Worm (Caenorhabditis elegans) whole organism, L4 larva: ENCODE results near the gene prx-14.

Experiments
- D1046.2 ChIP-seq: fragments of 200-800 bp; sonication (Bioruptor generic); IDR thresholded peaks from 2 replicates; pipeline ENCODE4 v1.3.6; 2022; ENCODE audit warnings: missing genetic modification characterization, missing compliant biosample characterization
- F37D6.2 ChIP-seq: sonication (generic microtip); optimal IDR thresholded peaks from 2 replicates; lab custom pipeline; 2016; ENCODE audit warnings: mild to moderate bottlenecking, missing genetic modification characterization, missing compliant biosample characterization
- F44E2.7 ChIP-seq: fragments of 200-800 bp; sonication (Bioruptor generic); IDR thresholded peaks from 2 replicates; pipeline ENCODE4 v2.1.2; 2022; ENCODE audit warnings: missing genetic modification characterization, missing compliant biosample characterization
- T20F7.1 ChIP-seq: fragments of 200-800 bp; sonication (Bioruptor generic); optimal IDR thresholded peaks from 2 replicates; lab custom pipeline; 2018; ENCODE audit warnings: mild to moderate bottlenecking, missing genetic modification characterization, missing compliant biosample characterization
- Y48G9A.11 ChIP-seq: fragments of 200-800 bp; sonication (Bioruptor generic); IDR thresholded peaks from 2 replicates; pipeline ENCODE4 v1.3.6; 2022; ENCODE audit warnings: missing genetic modification reagents, missing genetic modification characterization, missing compliant biosample characterization
- Y5F2A.4 ChIP-seq: fragments of 200-800 bp; sonication (Bioruptor generic); optimal IDR thresholded peaks from 2 replicates; lab custom pipeline; 2018; ENCODE audit warnings: mild to moderate bottlenecking, missing genetic modification characterization, missing compliant biosample characterization
- Y75B8A.6 ChIP-seq: fragments of 200-800 bp; sonication (Bioruptor generic); IDR thresholded peaks from 2 replicates; pipeline ENCODE4 v1.3.6; 2022; ENCODE audit warnings: missing genetic modification reagents, missing genetic modification characterization, missing compliant biosample characterization
- ZK546.5 ChIP-seq, 2 experiments: sonication (generic microtip); optimal IDR thresholded peaks; 2 replicates each; lab custom pipeline; 2017; ENCODE audit warnings: missing biosample characterization in 2 of 2, missing genetic modification characterization in 2 of 2
- arid-1 ChIP-seq: fragments of 200-800 bp; sonication (Bioruptor generic); conservative IDR thresholded peaks from 2 replicates; pipeline ENCODE4 v1.3.6; 2022; ENCODE audit warnings: missing genetic modification reagents, missing genetic modification characterization, missing compliant biosample characterization
- ceh-20 ChIP-seq: fragments of 200-800 bp; sonication (Bioruptor generic); IDR thresholded peaks from 2 replicates; pipeline ENCODE4 v1.3.6; 2022; ENCODE audit warnings: missing genetic modification reagents, missing genetic modification characterization, missing compliant biosample characterization
- ceh-62 ChIP-seq: sonication (generic microtip); optimal IDR thresholded peaks from 2 replicates; lab custom pipeline; 2017; ENCODE audit warnings: missing biosample characterization, missing genetic modification characterization
- ces-1 ChIP-seq: fragments of 150-350 bp; sonication (generic microtip); optimal IDR thresholded peaks from 4 replicates; lab custom pipeline; 2014; ENCODE audit warnings: missing biosample characterization, missing genetic modification reagents, missing genetic modification characterization
- cey-2 ChIP-seq: sonication (generic microtip); optimal IDR thresholded peaks from 3 replicates; lab custom pipeline; 2017; ENCODE audit warnings: missing genetic modification characterization, mild to moderate bottlenecking, missing compliant biosample characterization, antibody characterized with exemption, borderline replicate concordance; ENCODE audit not compliant: insufficient read depth
- ctbp-1 ChIP-seq: fragments of 200-800 bp; sonication (Bioruptor generic); IDR thresholded peaks from 2 replicates; pipeline ENCODE4 v1.3.6; 2022; ENCODE audit warnings: missing genetic modification reagents, missing genetic modification characterization, missing compliant biosample characterization
- daf-19 ChIP-seq: fragments of 200-800 bp; sonication (Bioruptor generic); conservative IDR thresholded peaks from 2 replicates; pipeline ENCODE4 v1.3.6; 2022; ENCODE audit warnings: missing genetic modification characterization, missing compliant biosample characterization
- dmd-6 ChIP-seq: fragments of 200-800 bp; sonication (Bioruptor generic); IDR thresholded peaks from 2 replicates; pipeline ENCODE4 v1.3.6; 2022; ENCODE audit warnings: missing genetic modification reagents, missing genetic modification characterization, missing compliant biosample characterization
- dmd-8 ChIP-seq: fragments of 200-800 bp; sonication (Bioruptor generic); IDR thresholded peaks from 2 replicates; pipeline ENCODE4 v1.3.6; 2022; ENCODE audit warnings: missing genetic modification characterization, missing compliant biosample characterization
- dpl-1 ChIP-seq: fragments of 150-350 bp; optimal IDR thresholded peaks from 2 replicates; lab custom pipeline; 2014; ENCODE audit warnings: missing biosample characterization, missing genetic modification reagents, missing genetic modification characterization
- dve-1 ChIP-seq: sonication (generic microtip); optimal IDR thresholded peaks from 2 replicates; lab custom pipeline; 2017; ENCODE audit warnings: antibody characterized with exemption, mild to moderate bottlenecking, missing genetic modification characterization, missing compliant biosample characterization; ENCODE audit not compliant: insufficient read depth
- fkh-10 ChIP-seq: fragments of 150-350 bp; optimal IDR thresholded peaks from 2 replicates; lab custom pipeline; 2014; ENCODE audit warnings: missing biosample characterization, missing genetic modification reagents, missing genetic modification characterization
- fos-1 ChIP-seq: fragments of 150-350 bp; optimal IDR thresholded peaks from 2 replicates; lab custom pipeline; 2014; ENCODE audit warnings: missing biosample characterization, missing genetic modification characterization
- hif-1 ChIP-seq, 2 experiments: sonication (generic microtip); optimal IDR thresholded peaks; 2 replicates each; lab custom pipeline; 2016 to 2017; ENCODE audit warnings: missing compliant biosample characterization in 2 of 2, missing genetic modification characterization in 2 of 2, missing genetic modification reagents in 2 of 2, missing genotype in 2 of 2, mild to moderate bottlenecking in 1 of 2
- hlh-11 ChIP-seq: fragments of 200-800 bp; sonication (Bioruptor generic); optimal IDR thresholded peaks from 2 replicates; lab custom pipeline; 2018; ENCODE audit warnings: mild to moderate bottlenecking, missing genetic modification characterization, missing compliant biosample characterization
- jun-1 ChIP-seq: fragments of 150-350 bp; optimal IDR thresholded peaks from 2 replicates; lab custom pipeline; 2014; ENCODE audit warnings: missing biosample characterization, missing genetic modification reagents, missing genetic modification characterization
- lim-7 ChIP-seq: fragments of 200-800 bp; sonication (Bioruptor generic); IDR thresholded peaks from 2 replicates; pipeline ENCODE4 v1.3.6; 2022; ENCODE audit warnings: missing genetic modification characterization, missing compliant biosample characterization
- lin-15B ChIP-seq: fragments of 150-350 bp; sonication (generic microtip); optimal IDR thresholded peaks from 3 replicates; lab custom pipeline; 2014; ENCODE audit warnings: missing biosample characterization, missing genetic modification characterization
- lin-38 ChIP-seq: fragments of 200-800 bp; sonication (Bioruptor generic); IDR thresholded peaks from 2 replicates; pipeline ENCODE4 v1.3.6; 2022; ENCODE audit warnings: missing genetic modification reagents, missing genetic modification characterization, missing compliant biosample characterization
- lsy-2 ChIP-seq, 2 experiments: fragments of 150-350 bp in 1 of 2; sonication (generic microtip) in 1 of 2; optimal IDR thresholded peaks; 2 replicates each; lab custom pipeline; 2014 to 2017; ENCODE audit warnings: missing biosample characterization in 2 of 2, missing genetic modification characterization in 2 of 2
- mdl-1 ChIP-seq, 2 experiments: fragments of 150-350 bp in 1 of 2; sonication (generic microtip) in 1 of 2; optimal IDR thresholded peaks; 2 replicates each; lab custom pipeline; 2014 to 2017; ENCODE audit warnings: missing biosample characterization in 2 of 2, missing genetic modification characterization in 2 of 2
- mep-1 ChIP-seq: fragments of 150-350 bp; sonication (generic microtip); optimal IDR thresholded peaks from 3 replicates; lab custom pipeline; 2014; ENCODE audit warnings: missing biosample characterization, missing genetic modification characterization
- mes-2 ChIP-seq: sonication (generic microtip); optimal IDR thresholded peaks from 2 replicates; lab custom pipeline; 2016; ENCODE audit warnings: missing genotype, mild to moderate bottlenecking, missing genetic modification characterization, missing compliant biosample characterization; ENCODE audit not compliant: poor library complexity, severe bottlenecking
- mxl-2 ChIP-seq: fragments of 200-800 bp; sonication (Bioruptor generic); conservative IDR thresholded peaks from 2 replicates; pipeline ENCODE4 v1.3.6; 2022; ENCODE audit warnings: missing genetic modification reagents, missing genetic modification characterization, missing compliant biosample characterization
- mxl-3 ChIP-seq: fragments of 200-800 bp; sonication (Bioruptor generic); optimal IDR thresholded peaks from 2 replicates; lab custom pipeline; 2018; ENCODE audit warnings: mild to moderate bottlenecking, missing genetic modification characterization, missing compliant biosample characterization
- nhr-10 ChIP-seq: fragments of 150-350 bp; optimal IDR thresholded peaks from 2 replicates; lab custom pipeline; 2014; ENCODE audit warnings: missing biosample characterization, missing genetic modification characterization
- nhr-102 ChIP-seq: sonication (generic microtip); optimal IDR thresholded peaks from 2 replicates; lab custom pipeline; 2016; ENCODE audit warnings: mild to moderate bottlenecking, missing genetic modification characterization, moderate library complexity, missing compliant biosample characterization
- nhr-111 ChIP-seq: fragments of 200-800 bp; sonication (Bioruptor generic); optimal IDR thresholded peaks from 2 replicates; lab custom pipeline; 2018; ENCODE audit warnings: mild to moderate bottlenecking, missing genetic modification characterization, missing compliant biosample characterization
- nhr-237 ChIP-seq: sonication (generic microtip); optimal IDR thresholded peaks from 2 replicates; lab custom pipeline; 2017; ENCODE audit warnings: missing biosample characterization, missing genetic modification characterization
- nhr-28 ChIP-seq: fragments of 150-350 bp; optimal IDR thresholded peaks from 2 replicates; lab custom pipeline; 2014; ENCODE audit warnings: missing biosample characterization, missing genetic modification characterization
- nhr-77 ChIP-seq: fragments of 150-350 bp; optimal IDR thresholded peaks from 2 replicates; lab custom pipeline; 2014; ENCODE audit warnings: missing biosample characterization, missing genetic modification characterization
- pqm-1 ChIP-seq: sonication (generic microtip); optimal IDR thresholded peaks from 2 replicates; lab custom pipeline; 2017; ENCODE audit warnings: missing biosample characterization, missing genetic modification characterization
- skn-1 ChIP-seq: fragments of 150-350 bp; optimal IDR thresholded peaks from 2 replicates; lab custom pipeline; 2014; ENCODE audit warnings: missing biosample characterization, missing genetic modification characterization
- snpc-4 ChIP-seq: fragments of 150-350 bp; optimal IDR thresholded peaks from 2 replicates; lab custom pipeline; 2014; ENCODE audit warnings: missing biosample characterization, missing genetic modification characterization
- spr-3 ChIP-seq: fragments of 200-800 bp; sonication (Bioruptor generic); optimal IDR thresholded peaks from 2 replicates; lab custom pipeline; 2018; ENCODE audit warnings: mild to moderate bottlenecking, missing genetic modification characterization, missing compliant biosample characterization
- tag-97 ChIP-seq: fragments of 200-800 bp; sonication (Bioruptor generic); IDR thresholded peaks from 2 replicates; pipeline ENCODE4 v1.3.6; 2022; ENCODE audit warnings: missing genetic modification characterization, missing compliant biosample characterization
- tra-1 ChIP-seq: fragments of 200-800 bp; sonication (Bioruptor generic); IDR thresholded peaks from 2 replicates; pipeline ENCODE4 v1.3.6; 2022; ENCODE audit warnings: missing genetic modification reagents, missing genetic modification characterization, missing compliant biosample characterization
- unc-39 ChIP-seq: sonication (generic microtip); optimal IDR thresholded peaks from 2 replicates; lab custom pipeline; 2017; ENCODE audit warnings: missing biosample characterization, missing genetic modification characterization
- unc-62 ChIP-seq, 3 experiments: fragments of 150-350 bp in 1 of 3; sonication (generic microtip); optimal IDR thresholded peaks in 2 of 3; peaks in 1 of 3; 1 replicate in 1 of 3; 2 replicates in 2 of 3; lab custom pipeline; 2014 to 2017; ENCODE audit warnings: missing biosample characterization in 3 of 3, missing genetic modification characterization in 3 of 3, missing genetic modification reagents in 3 of 3, missing genotype in 1 of 3
- zfp-3 ChIP-seq: fragments of 200-800 bp; sonication (Bioruptor generic); conservative IDR thresholded peaks from 2 replicates; pipeline ENCODE4 v1.3.6; 2022; ENCODE audit warnings: missing genetic modification reagents, missing genetic modification characterization, missing compliant biosample characterization
- ztf-11 ChIP-seq: fragments of 150-350 bp; optimal IDR thresholded peaks from 2 replicates; lab custom pipeline; 2014; ENCODE audit warnings: missing biosample characterization, missing genetic modification characterization

The prx-14 gene

DNA sequence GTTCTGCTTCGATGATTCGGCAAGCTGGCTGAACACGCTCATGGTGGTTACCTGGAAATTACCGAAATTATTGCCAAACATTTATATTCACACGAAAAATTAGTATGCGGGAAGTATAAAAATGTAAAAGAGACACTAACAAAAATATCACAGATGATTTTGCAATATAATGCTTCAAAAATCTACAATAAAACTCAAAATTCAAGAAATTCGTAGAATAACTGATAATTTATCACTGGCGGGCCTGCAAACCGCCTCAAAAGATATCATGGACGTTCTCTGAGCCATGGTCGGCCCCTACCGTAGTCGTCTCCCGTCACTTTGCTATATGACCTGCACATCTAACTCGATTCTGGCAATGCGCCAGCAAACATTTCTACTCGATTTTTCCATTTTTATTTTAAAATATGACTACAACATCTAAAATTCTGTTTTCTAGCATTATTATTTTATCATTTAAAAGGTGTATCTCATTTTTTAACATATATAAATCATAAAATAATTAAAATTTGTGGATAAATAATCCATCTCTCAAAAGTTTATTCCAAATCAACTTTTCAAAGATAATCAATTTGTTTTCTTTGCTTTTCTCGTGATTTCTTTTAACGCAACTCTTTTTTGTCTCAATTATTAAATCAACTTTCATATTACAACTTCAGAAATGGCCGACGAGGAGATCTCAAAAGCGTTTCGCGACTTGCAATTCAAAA lies 33.3 kb upstream of the prx-14 start, which contains the start of the genes F01G4.6 and pfd-1 (continued):
- TF ChIP-seq D1046.2 (no peak), ceh-62 (tag; lab: Kevin White, UChicago) (no peak), skn-1 (tag; lab: Kevin White, UChicago) (no peak), nhr-237 (no peak), T20F7.1 (GFP tag; lab: Kevin White, UChicago) (no peak), fkh-10 (peak; percentile 67), jun-1 (tag; lab: Kevin White, UChicago) (peak; percentile 83), ctbp-1 (GFP tag; lab: Robert Waterston, UW) (peak; percentile 69; the same call in 1 of the 2 replicates), nhr-111 (GFP tag; lab: Kevin White, UChicago) (no peak), dmd-8 (GFP tag; lab: Robert Waterston, UW) (no peak), Y75B8A.6 (0 out of 2 replicates have a peak, but pooled peaks have one; percentile 47), zfp-3 (GFP tag; lab: Robert Waterston, UW) (peak; percentile 65), arid-1 (GFP tag; lab: Robert Waterston, UW) (peak; percentile 91), Y5F2A.4 (GFP tag; lab: Kevin White, UChicago) (no peak), unc-62 (GFP tag; optimal IDR thresholded peaks at IDR 0.05 in 1 of 2; lab: Kevin White, UChicago) (peak in 1 of 2 experiments; percentile 21), unc-62 (tag; optimal IDR thresholded peaks at IDR 0.05; lab: Kevin White, UChicago) (no peak), daf-19 (GFP tag; lab: Robert Waterston, UW) (no peak), nhr-10 (tag; lab: Kevin White, UChicago) (no peak), mxl-3 (peak; percentile 48), ceh-20 (GFP tag; lab: Robert Waterston, UW) (peak; percentile 89), nhr-77 (peak; percentile 94), dve-1 (tag; lab: Kevin White, UChicago) (peak; percentile 99), dmd-6 (GFP tag; lab: Robert Waterston, UW) (peak; percentile 90), ces-1 (GFP tag; lab: Kevin White, UChicago) (peak; percentile 24), fos-1 (tag; lab: Kevin White, UChicago) (no peak), mes-2 (peak; percentile 93), F37D6.2 (tag; lab: Kevin White, UChicago) (peak; percentile 79), F44E2.7 (GFP tag; lab: Robert Waterston, UW) (no peak), pqm-1 (tag; lab: Kevin White, UChicago) (peak; percentile 9), lsy-2 (tag; optimal IDR thresholded peaks at IDR 0.05; lab: Kevin White, UChicago) (peak; percentile 96 to 99), lim-7 (GFP tag; lab: Robert Waterston, UW) (no peak), cey-2 (tag; lab: Kevin White, UChicago) (no peak), nhr-28 (tag; lab: Kevin White, UChicago) (peak; percentile 87), snpc-4 (tag; lab: Kevin White, UChicago) (no peak), ZK546.5 (tag; optimal IDR thresholded peaks at IDR 0.05; lab: Kevin White, UChicago) (peak; percentile 99), lin-38 (GFP tag; lab: Robert Waterston, UW) (peak; percentile 84), spr-3 (GFP tag; lab: Kevin White, UChicago) (no peak), nhr-102 (peak; percentile 83), mxl-2 (GFP tag; lab: Robert Waterston, UW) (peak; percentile 66; the same call in 1 of the 2 replicates), tra-1 (GFP tag; lab: Robert Waterston, UW) (0 out of 2 replicates have a peak, but pooled peaks have one; percentile 11), hlh-11 (tag; lab: Kevin White, UChicago) (peak; percentile 92), tag-97 (no peak), ztf-11 (tag; lab: Kevin White, UChicago) (no peak), hif-1 (tag; optimal IDR thresholded peaks at IDR 0.05; lab: Kevin White, UChicago) (peak; percentile 29 to 89), lin-15B (tag; lab: Kevin White, UChicago) (no peak), unc-39 (tag; lab: Kevin White, UChicago) (no peak), mdl-1 (tag; optimal IDR thresholded peaks at IDR 0.05; lab: Kevin White, UChicago) (peak in 1 of 2 experiments; percentile 60), dpl-1 (GFP tag; lab: Kevin White, UChicago) (peak; percentile 88), mep-1 (tag; lab: Kevin White, UChicago) (peak; percentile 96), Y48G9A.11 (GFP tag; lab: Robert Waterston, UW) (no peak)
